Worm (Caenorhabditis elegans): ENCODE results near the gene dhs-25.

dhs-25 gene

DNA sequence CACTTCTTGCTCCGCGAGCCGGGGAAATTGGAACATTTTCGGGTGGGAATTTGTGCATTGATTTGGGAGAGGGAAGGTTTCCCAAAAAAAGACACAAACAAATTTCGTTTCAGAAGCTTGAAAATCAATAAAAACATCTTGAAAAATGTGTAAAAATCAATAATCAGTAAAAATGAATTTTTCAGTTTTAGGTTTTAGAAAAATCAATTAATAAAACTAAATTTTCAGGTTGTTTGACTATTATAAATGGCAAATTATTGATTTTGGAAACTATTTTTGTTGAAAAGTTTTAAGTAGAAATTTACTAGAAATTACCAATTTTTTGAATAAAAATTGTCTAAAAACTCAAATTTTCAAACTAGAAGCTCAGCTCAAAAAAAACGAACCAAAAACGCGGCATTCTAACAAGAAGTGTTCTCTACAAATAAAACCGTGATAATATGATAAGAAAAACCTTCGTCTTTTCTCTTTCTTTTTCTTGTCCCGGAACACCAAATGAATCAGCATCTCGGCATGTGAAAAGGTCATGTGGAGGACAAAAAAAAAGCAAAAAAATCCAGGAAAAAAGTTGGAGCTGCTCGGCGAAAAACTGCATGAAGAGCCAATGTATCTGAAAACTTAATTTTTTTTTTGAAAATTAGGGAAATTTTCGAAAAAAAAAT, 39.3 kb downstream of the dhs-25 start:
- TF ChIP-seq elt-3 (tag; optimal IDR thresholded peaks at IDR 0.05) (no peak), C34F6.9 (tag; optimal IDR thresholded peaks at IDR 0.05) (no peak), unc-62 (GFP tag; optimal IDR thresholded peaks at IDR 0.05) (no peak), F13H6.1 (tag; optimal IDR thresholded peaks at IDR 0.05) (no peak), snpc-4 (tag; optimal IDR thresholded peaks at IDR 0.05) (no peak), fos-1 (tag; optimal IDR thresholded peaks at IDR 0.05) (peak; percentile 67), lsy-2 (tag; optimal IDR thresholded peaks at IDR 0.05) (no peak)

DNA sequence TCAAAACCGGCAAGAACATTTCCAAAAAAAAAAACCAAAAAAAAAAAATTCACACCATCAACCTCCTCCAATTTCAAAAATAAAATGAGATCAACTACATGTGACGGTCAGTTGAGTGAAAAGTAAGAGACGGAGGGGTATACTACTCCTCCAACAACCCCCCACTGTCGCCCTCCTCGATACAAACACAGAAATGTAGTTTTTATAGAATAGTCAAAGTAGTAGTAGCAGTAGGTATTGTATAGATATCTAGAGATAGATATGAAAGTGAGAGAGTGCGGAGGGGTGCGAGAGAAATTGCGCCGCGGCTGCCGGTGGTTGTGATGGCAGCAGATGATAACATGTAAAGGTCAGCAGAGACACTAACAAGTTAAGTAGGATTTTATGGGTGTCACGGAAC, 41.0 kb downstream of the dhs-25 start:
- TF ChIP-seq elt-3 (tag; optimal IDR thresholded peaks at IDR 0.05) (no peak), crh-2 (tag; optimal IDR thresholded peaks at IDR 0.05) (peak; percentile 57), ceh-16 (tag; optimal IDR thresholded peaks at IDR 0.05) (peak; percentile 48), peb-1 (tag; optimal IDR thresholded peaks at IDR 0.05) (no peak), fos-1 (tag; optimal IDR thresholded peaks at IDR 0.05) (peak; percentile 35), mdl-1 (tag; optimal IDR thresholded peaks at IDR 0.05) (no peak), sem-4 (tag; optimal IDR thresholded peaks at IDR 0.05) (peak; percentile 31), sma-9 (GFP tag; optimal IDR thresholded peaks at IDR 0.05) (peak; percentile 69), sma-9 (tag; optimal IDR thresholded peaks at IDR 0.05) (no peak), nhr-77 (tag; optimal IDR thresholded peaks at IDR 0.05) (no peak), lin-13 (GFP tag; optimal IDR thresholded peaks at IDR 0.05) (peak; percentile 7), unc-55 (GFP tag; optimal IDR thresholded peaks at IDR 0.05) (no peak), Y55F3AM.14 (GFP tag; optimal IDR thresholded peaks at IDR 0.05) (no peak), ztf-1 (GFP tag; conservative IDR thresholded peaks at IDR 0.05) (no peak), C34F6.9 (tag; optimal IDR thresholded peaks at IDR 0.05) (peak; percentile 21), blmp-1 (tag; optimal IDR thresholded peaks at IDR 0.05; ENCODE audit: insufficient read depth) (peak; percentile 30), ZK546.5 (tag; optimal IDR thresholded peaks at IDR 0.05) (no peak), lin-39 (tag; optimal IDR thresholded peaks at IDR 0.05) (no peak), mab-5 (tag; optimal IDR thresholded peaks at IDR 0.05) (no peak), sma-3 (GFP tag; optimal IDR thresholded peaks at IDR 0.05) (peak; percentile 53), nhr-129 (tag; optimal IDR thresholded peaks at IDR 0.05) (peak; percentile 51), dmd-4 (tag; optimal IDR thresholded peaks at IDR 0.05) (no peak), F13H6.1 (tag; optimal IDR thresholded peaks at IDR 0.05) (peak; percentile 47), snpc-4 (tag; optimal IDR thresholded peaks at IDR 0.05) (no peak), ama-1 (optimal IDR thresholded peaks at IDR 0.05) (no peak), egl-27 (tag; optimal IDR thresholded peaks at IDR 0.05) (no peak), nhr-25 (tag; optimal IDR thresholded peaks at IDR 0.05) (peak; percentile 83), unc-62 (GFP tag; optimal IDR thresholded peaks at IDR 0.05) (no peak)

DNA sequence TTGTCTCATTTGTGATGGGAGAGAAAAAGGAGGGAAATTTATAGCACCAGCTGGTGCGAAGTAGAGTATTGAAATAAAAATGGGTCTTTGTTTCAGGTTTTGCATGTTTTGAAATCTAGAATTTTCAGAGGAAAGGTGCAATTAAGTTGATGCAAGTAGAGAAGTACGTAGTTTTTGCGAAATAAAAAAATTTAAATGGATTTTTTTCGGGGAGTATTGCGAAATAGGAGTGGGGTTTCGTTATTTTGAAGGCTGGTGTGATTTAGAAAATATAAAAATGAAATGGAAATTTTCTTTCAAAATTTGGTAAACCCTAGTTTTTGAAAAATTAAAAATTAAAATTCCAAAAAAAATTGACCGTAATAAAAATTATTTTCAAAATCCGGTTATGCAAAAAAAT, 41.8 kb downstream of the dhs-25 start:
- TF ChIP-seq ceh-82 (tag; optimal IDR thresholded peaks at IDR 0.05) (no peak), unc-55 (GFP tag; optimal IDR thresholded peaks at IDR 0.05) (peak; percentile 17)

DNA sequence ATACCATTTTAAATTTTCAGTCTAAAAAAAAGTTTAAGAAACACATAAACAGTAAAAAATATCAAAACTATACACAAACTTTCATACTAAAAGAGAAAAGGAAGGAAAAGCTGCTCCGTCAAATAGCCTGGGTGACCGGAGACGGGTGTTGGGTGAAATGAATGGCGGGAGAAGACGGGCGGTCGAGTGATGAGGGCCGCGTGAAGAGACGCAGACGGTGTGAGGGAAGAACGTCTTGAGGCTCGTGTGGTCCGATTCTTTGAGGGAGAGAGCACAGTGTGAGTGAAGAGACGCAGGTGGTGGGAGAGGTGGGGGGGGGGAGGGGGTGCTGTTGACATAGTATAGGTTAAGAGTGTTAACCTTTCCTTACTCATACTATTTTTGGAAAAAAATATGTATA, 42.7 kb downstream of the dhs-25 start:
- TF ChIP-seq lsy-2 (tag; optimal IDR thresholded peaks at IDR 0.05) = peak in 1 of 2 experiments; percentile 16
- TF ChIP-seq F13H6.1 (tag; optimal IDR thresholded peaks at IDR 0.05) = no peak
- peak; percentile 30 for TF ChIP-seq unc-55 (GFP tag; optimal IDR thresholded peaks at IDR 0.05)

DNA sequence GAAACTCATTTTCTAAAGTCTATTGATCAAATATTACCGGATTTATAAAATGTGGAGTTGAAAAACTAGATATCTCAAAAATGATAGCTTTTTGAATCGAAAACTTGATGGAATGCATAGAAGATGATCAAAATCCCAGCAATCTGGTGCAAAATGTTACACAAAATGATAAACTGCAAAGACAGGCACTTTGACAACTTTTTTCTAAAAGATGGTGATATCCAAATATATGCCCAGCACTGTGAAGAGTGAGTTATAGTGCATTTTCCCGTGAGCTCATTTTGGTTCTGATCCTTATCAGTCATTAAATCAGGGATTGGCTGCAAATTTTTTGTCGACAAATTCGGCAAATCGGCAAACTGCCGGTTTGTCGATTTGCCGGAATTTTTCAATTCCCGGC, 48.9 kb downstream of the dhs-25 start, which contains the start of gene K06A9.3:
K06A9.3 (minus strand) TSS at position 101 of the 400 bp plus-strand sequence.
- no peak for TF ChIP-seq nhr-77 (tag; optimal IDR thresholded peaks at IDR 0.05)
- TF ChIP-seq unc-39 (tag; optimal IDR thresholded peaks at IDR 0.05) = no peak
- TF ChIP-seq nhr-12 (tag; optimal IDR thresholded peaks at IDR 0.05) = no peak
- no peak for TF ChIP-seq Y55F3AM.14 (GFP tag; optimal IDR thresholded peaks at IDR 0.05)
- TF ChIP-seq crh-2 (tag; optimal IDR thresholded peaks at IDR 0.05) = no peak
- TF ChIP-seq mdl-1 (tag; optimal IDR thresholded peaks at IDR 0.05) = no peak
- TF ChIP-seq blmp-1 (tag; optimal IDR thresholded peaks at IDR 0.05; ENCODE audit: insufficient read depth) = no peak
- TF ChIP-seq aly-2 (tag; optimal IDR thresholded peaks at IDR 0.05) = no peak
- no peak for TF ChIP-seq lin-39 (tag; optimal IDR thresholded peaks at IDR 0.05)
- no peak for TF ChIP-seq unc-62 (GFP tag; optimal IDR thresholded peaks at IDR 0.05)
